Fruit fly (Drosophila melanogaster) whole organism, prepupa: ENCODE data around the gene CG31674.

ENCODE experiments used
- CG8319 ChIP-seq: fragments of 200-800 bp; sonication (Bioruptor generic); optimal IDR thresholded peaks from 3 replicates; lab custom pipeline; 2016; ENCODE audit warnings: missing biosample characterization, missing genetic modification characterization
- CG8632 ChIP-seq: fragments of 200-800 bp; sonication (Bioruptor generic); optimal IDR thresholded peaks from 3 replicates; lab custom pipeline; 2016; ENCODE audit warnings: missing biosample characterization, missing genetic modification characterization
- OdsH ChIP-seq: fragments of 200-800 bp; sonication (Bioruptor generic); optimal IDR thresholded peaks from 3 replicates; lab custom pipeline; 2016; ENCODE audit warnings: missing biosample characterization, missing genetic modification characterization
- Sox15 ChIP-seq: fragments of 200-800 bp; sonication (Bioruptor generic); optimal IDR thresholded peaks from 3 replicates; lab custom pipeline; 2016; ENCODE audit warnings: missing biosample characterization, missing genetic modification characterization
- achi ChIP-seq: fragments of 200-800 bp; sonication (Bioruptor generic); optimal IDR thresholded peaks from 3 replicates; lab custom pipeline; 2016; ENCODE audit warnings: missing biosample characterization, missing genetic modification characterization

dm6 chr2L:20818432-20818831 is 12.6 kb upstream of the CG31674 start, which contains the start of gene CheB38a:
- TF ChIP-seq CG8632 (GFP tag; lab: Kevin White, UChicago) (no peak), OdsH (GFP tag; lab: Kevin White, UChicago) (no peak), achi (GFP tag; lab: Kevin White, UChicago) (no peak), Sox15 (GFP tag; lab: Kevin White, UChicago) (no peak), CG8319 (GFP tag; lab: Kevin White, UChicago) (no peak)
